Worm (Caenorhabditis elegans): Measurements from ENCODE around the gene cnc-11.

cnc-11 gene

ce11 chrV:1442042-1442441 lies at the start of gene cnc-11:
cnc-11 (plus strand) TSS chrV:1442342.
- TF ChIP-seq ets-4 (tag; optimal IDR thresholded peaks at IDR 0.05) (no peak), npax-4 (tag; optimal IDR thresholded peaks at IDR 0.05) (no peak), sdc-2 (tag; optimal IDR thresholded peaks at IDR 0.05) (no peak), pros-1 (tag; optimal IDR thresholded peaks at IDR 0.05) (no peak), T23F11.4 (GFP tag; optimal IDR thresholded peaks at IDR 0.05) (no peak), tbx-2 (tag; optimal IDR thresholded peaks at IDR 0.05) (no peak), fax-1 (tag; optimal IDR thresholded peaks at IDR 0.05) (no peak), nfya-1 (tag; optimal IDR thresholded peaks at IDR 0.05) (no peak), ceh-22 (tag; optimal IDR thresholded peaks at IDR 0.05) (no peak)

ce11 chrV:1392900-1393299 lies 49.2 kb upstream of the cnc-11 start, which contains the start of gene Y75B7AR.1:
Y75B7AR.1 (minus strand) TSS chrV:1393000.
- TF ChIP-seq ttx-3 (tag; optimal IDR thresholded peaks at IDR 0.05) (no peak), unc-3 (GFP tag; conservative IDR thresholded peaks at IDR 0.05) (no peak), unc-3 (tag; optimal IDR thresholded peaks at IDR 0.05) (no peak), K09A11.1 (tag; optimal IDR thresholded peaks at IDR 0.05; ENCODE audit: insufficient read depth) (no peak), ceh-2 (tag; optimal IDR thresholded peaks at IDR 0.05) (no peak), pha-4 (tag; optimal IDR thresholded peaks at IDR 0.05) (no peak), nhr-11 (tag; optimal IDR thresholded peaks at IDR 0.05) (no peak), F13H6.1 (tag; optimal IDR thresholded peaks at IDR 0.05) (no peak), lin-11 (tag; optimal IDR thresholded peaks at IDR 0.05) (no peak), ceh-22 (tag; optimal IDR thresholded peaks at IDR 0.05) (no peak), ahr-1 (tag; optimal IDR thresholded peaks at IDR 0.05) (no peak)

DNA sequence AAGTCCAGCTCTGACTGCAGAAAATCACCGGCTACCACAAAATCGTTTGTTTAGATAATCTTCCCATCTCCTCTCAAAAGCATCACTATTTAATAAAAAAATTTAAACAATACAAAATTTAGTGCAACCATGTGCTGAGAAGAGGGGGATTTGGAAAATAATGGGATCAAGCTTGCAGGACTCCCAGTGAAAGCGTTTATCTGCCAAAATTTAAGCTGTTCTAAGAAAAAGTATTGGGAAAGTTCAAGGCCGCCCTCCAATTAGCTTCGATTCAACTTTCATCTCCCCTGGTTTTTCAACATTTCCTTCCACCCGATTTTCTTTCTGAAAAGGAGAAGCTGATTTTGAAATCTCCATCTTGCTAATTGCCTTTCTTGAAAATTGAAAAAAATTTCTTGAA lies 34.0 kb upstream of the cnc-11 start:
- TF ChIP-seq ceh-14 (tag; optimal IDR thresholded peaks at IDR 0.05), result no peak
- no peak for TF ChIP-seq unc-55 (GFP tag; optimal IDR thresholded peaks at IDR 0.05)
- no peak for TF ChIP-seq dmd-4 (tag; optimal IDR thresholded peaks at IDR 0.05; ENCODE audit: borderline replicate concordance)
- TF ChIP-seq sdc-2 (tag; optimal IDR thresholded peaks at IDR 0.05), result no peak
- no peak for TF ChIP-seq fkh-10 (GFP tag; optimal IDR thresholded peaks at IDR 0.05)
- no peak for TF ChIP-seq ama-1 (optimal IDR thresholded peaks at IDR 0.05)
- no peak for TF ChIP-seq hlh-8 (tag; optimal IDR thresholded peaks at IDR 0.05)
- TF ChIP-seq K09A11.1 (tag; optimal IDR thresholded peaks at IDR 0.05; ENCODE audit: insufficient read depth), result no peak
- no peak for TF ChIP-seq npax-4 (tag; optimal IDR thresholded peaks at IDR 0.05)
- no peak for TF ChIP-seq T23F11.4 (GFP tag; optimal IDR thresholded peaks at IDR 0.05)
- TF ChIP-seq hlh-6 (tag; optimal IDR thresholded peaks at IDR 0.05), result no peak
- no peak for TF ChIP-seq ttx-3 (tag; optimal IDR thresholded peaks at IDR 0.05)
- no peak for TF ChIP-seq pag-3 (tag; optimal IDR thresholded peaks at IDR 0.05; ENCODE audit: borderline replicate concordance)
- TF ChIP-seq ceh-6 (GFP tag; optimal IDR thresholded peaks at IDR 0.05), result no peak
- TF ChIP-seq ceh-22 (tag; optimal IDR thresholded peaks at IDR 0.05), result no peak
- TF ChIP-seq ztf-16 (tag; optimal IDR thresholded peaks at IDR 0.05), result no peak
- no peak for TF ChIP-seq gmeb-2 (tag; optimal IDR thresholded peaks at IDR 0.05)
- TF ChIP-seq pha-4 (tag; optimal IDR thresholded peaks at IDR 0.05), result no peak
- no peak for TF ChIP-seq ceh-48 (tag; optimal IDR thresholded peaks at IDR 0.05)

ce11 chrV:1410727-1411126 lies 31.4 kb upstream of the cnc-11 start:
- no peak for TF ChIP-seq ahr-1 (tag; optimal IDR thresholded peaks at IDR 0.05)
- TF ChIP-seq unc-3 (GFP tag; conservative IDR thresholded peaks at IDR 0.05), result no peak
- no peak for TF ChIP-seq unc-3 (tag; optimal IDR thresholded peaks at IDR 0.05)
- no peak for TF ChIP-seq hlh-8 (tag; optimal IDR thresholded peaks at IDR 0.05)
- TF ChIP-seq unc-86 (tag; optimal IDR thresholded peaks at IDR 0.05), result no peak
- TF ChIP-seq hlh-6 (tag; optimal IDR thresholded peaks at IDR 0.05), result no peak
- TF ChIP-seq lin-11 (tag; optimal IDR thresholded peaks at IDR 0.05), result no peak
- no peak for TF ChIP-seq ama-1 (optimal IDR thresholded peaks at IDR 0.05)
- no peak for TF ChIP-seq dve-1 (tag; optimal IDR thresholded peaks at IDR 0.05)
- TF ChIP-seq ceh-2 (tag; optimal IDR thresholded peaks at IDR 0.05), result no peak
- no peak for TF ChIP-seq ztf-16 (tag; optimal IDR thresholded peaks at IDR 0.05)

ce11 chrV:1411459-1411858 lies 30.7 kb upstream of the cnc-11 start, which contains the start of gene snt-5:
snt-5 (minus strand) TSS chrV:1411559.
- TF ChIP-seq nfya-1 (tag; optimal IDR thresholded peaks at IDR 0.05) (no peak), ztf-16 (tag; optimal IDR thresholded peaks at IDR 0.05) (no peak), ceh-9 (tag; optimal IDR thresholded peaks at IDR 0.05) (no peak), zip-5 (tag; optimal IDR thresholded peaks at IDR 0.05) (no peak), C08G9.2 (tag; optimal IDR thresholded peaks at IDR 0.05) (no peak), ets-4 (tag; optimal IDR thresholded peaks at IDR 0.05) (no peak), ceh-45 (GFP tag; IDR thresholded peaks at IDR 0.05) (no peak), hlh-15 (tag; optimal IDR thresholded peaks at IDR 0.05) (no peak)

Measured in whole organism, late embryonic.